Worm (Caenorhabditis elegans) whole organism, young adult: ENCODE measurements around the gene txt-14.

Experiments used
- ama-1 ChIP-seq, 3 experiments: fragments of 150-350 bp in 1 of 3; sonication (generic microtip) in 2 of 3; optimal IDR thresholded peaks; 2 replicates each; lab custom pipeline; 2014 to 2018; ENCODE audit warnings: missing biosample characterization in 2 of 3, missing genetic modification characterization in 2 of 3, missing genetic modification reagents in 2 of 3
- snpc-3.4 ChIP-seq: sonication (generic microtip); optimal IDR thresholded peaks from 2 replicates; lab custom pipeline; 2017; ENCODE audit warnings: missing genetic modification characterization, mild to moderate bottlenecking, missing compliant biosample characterization, antibody characterized with exemption, moderate library complexity, missing genotype, missing genetic modification reagents

DNA sequence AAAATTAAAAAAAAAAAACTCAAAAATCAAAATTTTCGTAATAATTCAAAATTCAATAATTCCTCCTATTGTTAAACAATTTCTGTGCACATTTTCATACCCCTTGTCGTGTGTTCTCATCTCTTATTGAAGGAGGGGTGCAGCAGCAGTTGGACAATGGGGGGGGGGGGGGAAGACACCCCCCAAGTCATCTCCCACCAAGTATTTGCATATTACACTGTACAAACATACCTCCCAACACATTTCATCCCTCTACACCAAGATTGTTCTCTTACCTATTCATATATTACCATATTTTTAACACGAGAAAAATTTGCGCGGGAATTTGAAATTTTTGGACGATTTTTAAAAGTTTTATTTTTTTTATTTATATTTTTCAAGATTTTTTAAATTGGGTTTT is 13.8 kb downstream of the txt-14 start:
- no peak for TF ChIP-seq ama-1 (optimal IDR thresholded peaks at IDR 0.05; lab: Kevin White, UChicago)
- no peak for TF ChIP-seq ama-1 (GFP tag; optimal IDR thresholded peaks at IDR 0.05; lab: Kevin White, UChicago)
- no peak for TF ChIP-seq snpc-3.4 (tag; lab: Kevin White, UChicago)
